Fruit fly (Drosophila melanogaster) whole organism, adult: ENCODE results near the gene CG1544.

Experiments used
- CG11617 ChIP-seq: fragments of 200-800 bp; sonication (Bioruptor generic); optimal IDR thresholded peaks from 2 replicates; lab custom pipeline; 2017; ENCODE audit warnings: mild to moderate bottlenecking, missing biosample characterization, missing genetic modification reagents, missing genetic modification characterization
- CG14711 ChIP-seq: fragments of 200-800 bp; sonication (Bioruptor generic); optimal IDR thresholded peaks from 2 replicates; lab custom pipeline; 2018; ENCODE audit warnings: missing biosample characterization, mild to moderate bottlenecking, missing genetic modification characterization, moderate library complexity
- ovo ChIP-seq: fragments of 200-800 bp; sonication (Bioruptor generic); optimal IDR thresholded peaks from 2 replicates; lab custom pipeline; 2016; ENCODE audit warnings: missing biosample characterization, missing genetic modification characterization

- TF ChIP-seq CG11617 (GFP tag; lab: Kevin White, UChicago) (no peak), ovo (GFP tag; lab: Kevin White, UChicago) (no peak), CG14711 (tag; lab: Kevin White, UChicago) (no peak)
Measured at dm6 chr3R:31196731-31197130, at the start of gene CG1544.
